Worm (Caenorhabditis elegans): Measurements from ENCODE around the gene jmjd-1.1.

ce11 chrII:11790458-11790857, 15.9 kb upstream of the jmjd-1.1 start, which contains the start of gene F43G6.4:
- TF ChIP-seq nhr-11 (tag; optimal IDR thresholded peaks at IDR 0.05) (no peak), lsy-2 (tag; optimal IDR thresholded peaks at IDR 0.05) (no peak), alr-1 (tag; optimal IDR thresholded peaks at IDR 0.05; ENCODE audit: borderline replicate concordance) (no peak), unc-62 (GFP tag; optimal IDR thresholded peaks at IDR 0.05) (no peak), egl-27 (tag; optimal IDR thresholded peaks at IDR 0.05) (no peak)
